Worm (Caenorhabditis elegans): Measurements from ENCODE around the gene trim-21.

trim-21 gene

ce11 chrII:2352546-2352945 lies 39.9 kb upstream of the trim-21 start, which contains the start of gene F43C11.10:
Gene F43C11.10 (minus strand): TSS chrII:2352646.
- no peak for TF ChIP-seq daf-16 (GFP tag; optimal IDR thresholded peaks at IDR 0.05)
- no peak for TF ChIP-seq daf-16 (tag; optimal IDR thresholded peaks at IDR 0.05)
- no peak for TF ChIP-seq nhr-42 (GFP tag; IDR thresholded peaks at IDR 0.05)
- TF ChIP-seq hlh-30 (tag; optimal IDR thresholded peaks at IDR 0.05; ENCODE audit: insufficient read depth): no peak
- no peak for TF ChIP-seq mxl-2 (GFP tag; conservative IDR thresholded peaks at IDR 0.05)
- no peak for TF ChIP-seq lin-1 (GFP tag; IDR thresholded peaks at IDR 0.05)
- no peak for TF ChIP-seq jun-1 (tag; optimal IDR thresholded peaks at IDR 0.05)
- no peak for TF ChIP-seq ZK337.2 (GFP tag; IDR thresholded peaks at IDR 0.05)

ce11 chrII:2346672-2347071 lies 34.0 kb upstream of the trim-21 start, which contains the start of gene F43C11.4:
Gene F43C11.4 (plus strand): TSS chrII:2346972.
- TF ChIP-seq set-16 (GFP tag; IDR thresholded peaks at IDR 0.05) (no peak), saeg-2 (GFP tag; IDR thresholded peaks at IDR 0.05) (no peak), ZK337.2 (GFP tag; IDR thresholded peaks at IDR 0.05) (no peak), lin-39 (tag; optimal IDR thresholded peaks at IDR 0.05) (no peak), nhr-11 (tag; optimal IDR thresholded peaks at IDR 0.05) (no peak), Y75B8A.6 (GFP tag; IDR thresholded peaks at IDR 0.05) (no peak), ztf-11 (tag; optimal IDR thresholded peaks at IDR 0.05) (no peak), mxl-3 (GFP tag; optimal IDR thresholded peaks at IDR 0.05) (no peak), egl-27 (tag; optimal IDR thresholded peaks at IDR 0.05) (no peak), ceh-62 (tag; optimal IDR thresholded peaks at IDR 0.05) (no peak), ceh-20 (GFP tag; IDR thresholded peaks at IDR 0.05) (no peak), hlh-11 (tag; optimal IDR thresholded peaks at IDR 0.05) (no peak), lsy-2 (tag; optimal IDR thresholded peaks at IDR 0.05) (no peak)

- TF ChIP-seq daf-16 (GFP tag; optimal IDR thresholded peaks at IDR 0.05) (no peak), daf-16 (tag; optimal IDR thresholded peaks at IDR 0.05) (no peak), saeg-2 (GFP tag; IDR thresholded peaks at IDR 0.05) (no peak), pqm-1 (tag; optimal IDR thresholded peaks at IDR 0.05) (no peak), ceh-32 (tag; optimal IDR thresholded peaks at IDR 0.05; ENCODE audit: poor library complexity) (no peak), nhr-41 (GFP tag; IDR thresholded peaks at IDR 0.05) (no peak), Y105C5A.15 (GFP tag; IDR thresholded peaks at IDR 0.05) (no peak), snpc-1.2 (GFP tag; IDR thresholded peaks at IDR 0.05) (no peak), sdz-12 (GFP tag; optimal IDR thresholded peaks at IDR 0.05) (no peak), dpl-1 (GFP tag; optimal IDR thresholded peaks at IDR 0.05) (peak; percentile 38), ZK337.2 (GFP tag; IDR thresholded peaks at IDR 0.05) (no peak), nhr-111 (GFP tag; optimal IDR thresholded peaks at IDR 0.05) (no peak), F49E8.2 (tag; optimal IDR thresholded peaks at IDR 0.05; ENCODE audit: borderline replicate concordance) (no peak), Y75B8A.6 (GFP tag; IDR thresholded peaks at IDR 0.05) (no peak), duxl-1 (tag; optimal IDR thresholded peaks at IDR 0.05; ENCODE audit: poor library complexity) (peak; percentile 20), Y48G9A.11 (GFP tag; IDR thresholded peaks at IDR 0.05) (peak; percentile 67), hlh-11 (tag; optimal IDR thresholded peaks at IDR 0.05) (no peak), spr-1 (tag; optimal IDR thresholded peaks at IDR 0.05) (no peak), dmd-6 (GFP tag; IDR thresholded peaks at IDR 0.05) (no peak), R02D3.7 (tag; optimal IDR thresholded peaks at IDR 0.05) (peak; percentile 67), tra-1 (GFP tag; IDR thresholded peaks at IDR 0.05) (no peak), zip-11 (GFP tag; IDR thresholded peaks at IDR 0.05) (no peak), hlh-30 (tag; optimal IDR thresholded peaks at IDR 0.05; ENCODE audit: insufficient read depth) (peak; percentile 59), dmd-8 (GFP tag; IDR thresholded peaks at IDR 0.05) (no peak), gei-8 (GFP tag; optimal IDR thresholded peaks at IDR 0.05) (no peak), lin-39 (tag; optimal IDR thresholded peaks at IDR 0.05) (no peak), mxl-3 (GFP tag; optimal IDR thresholded peaks at IDR 0.05) (no peak), lsy-2 (tag; optimal IDR thresholded peaks at IDR 0.05) (no peak), lin-1 (GFP tag; IDR thresholded peaks at IDR 0.05) (no peak), aha-1 (tag) (peak; percentile 71), lir-3 (tag; optimal IDR thresholded peaks at IDR 0.05) (no peak), zfp-3 (GFP tag; conservative IDR thresholded peaks at IDR 0.05) (no peak), mdl-1 (tag; optimal IDR thresholded peaks at IDR 0.05) (no peak), F37D6.2 (tag; optimal IDR thresholded peaks at IDR 0.05) (no peak), zip-2 (tag; optimal IDR thresholded peaks at IDR 0.05) (no peak), D1046.2 (GFP tag; IDR thresholded peaks at IDR 0.05) (no peak), lin-13 (GFP tag; optimal IDR thresholded peaks at IDR 0.05) (no peak), daf-12 (tag; optimal IDR thresholded peaks at IDR 0.05) (no peak)
These were observed 29.4 kb upstream of the trim-21 start, which contains the start of gene F43C11.6 for ce11 chrII:2342004-2342479. Gene F43C11.6 (plus strand): TSS chrII:2342429.
